Worm (Caenorhabditis elegans) whole organism, late embryonic: Measurements from ENCODE around the gene unc-82.

Experiments used
- C38D4.7 ChIP-seq: fragments of 200-800 bp; sonication (Bioruptor generic); optimal IDR thresholded peaks from 2 replicates; lab custom pipeline; 2018; ENCODE audit warnings: mild to moderate bottlenecking, missing genetic modification characterization, moderate library complexity, missing compliant biosample characterization
- K02D7.2 ChIP-seq: sonication (generic microtip); optimal IDR thresholded peaks from 2 replicates; lab custom pipeline; 2017; ENCODE audit warnings: mild to moderate bottlenecking, missing genetic modification characterization, missing compliant biosample characterization
- K09A11.1 ChIP-seq: sonication (generic microtip); optimal IDR thresholded peaks from 2 replicates; lab custom pipeline; 2017; ENCODE audit warnings: antibody characterized with exemption, mild to moderate bottlenecking, missing genetic modification characterization, missing compliant biosample characterization; ENCODE audit not compliant: insufficient read depth
- T23F11.4 ChIP-seq: fragments of 200-800 bp; sonication (Bioruptor generic); optimal IDR thresholded peaks from 2 replicates; lab custom pipeline; 2018; ENCODE audit warnings: mild to moderate bottlenecking, missing genetic modification characterization, missing compliant biosample characterization
- Y22D7AL.16 ChIP-seq: sonication (generic microtip); optimal IDR thresholded peaks from 2 replicates; lab custom pipeline; 2016; ENCODE audit warnings: missing genetic modification characterization, missing compliant biosample characterization
- ahr-1 ChIP-seq: sonication (generic microtip); optimal IDR thresholded peaks from 2 replicates; lab custom pipeline; 2016; ENCODE audit warnings: missing genetic modification characterization, missing compliant biosample characterization
- ceh-2 ChIP-seq: sonication (generic microtip); optimal IDR thresholded peaks from 2 replicates; lab custom pipeline; 2016; ENCODE audit warnings: missing genotype, missing genetic modification characterization, missing compliant biosample characterization
- ceh-24 ChIP-seq: sonication (generic microtip); optimal IDR thresholded peaks from 2 replicates; lab custom pipeline; 2016; ENCODE audit warnings: mild to moderate bottlenecking, missing genetic modification characterization, missing compliant biosample characterization
- ceh-31 ChIP-seq: sonication (generic microtip); optimal IDR thresholded peaks from 2 replicates; lab custom pipeline; 2016; ENCODE audit warnings: missing genetic modification characterization, missing compliant biosample characterization
- ceh-34 ChIP-seq: sonication (generic microtip); optimal IDR thresholded peaks from 2 replicates; lab custom pipeline; 2016; ENCODE audit warnings: mild to moderate bottlenecking, missing genetic modification characterization, missing compliant biosample characterization
- ceh-45 ChIP-seq: fragments of 200-800 bp; sonication (Bioruptor generic); IDR thresholded peaks from 2 replicates; pipeline ENCODE4 v1.3.6; 2022; ENCODE audit warnings: missing genetic modification reagents, missing genetic modification characterization, missing compliant biosample characterization
- ceh-48 ChIP-seq: sonication (generic microtip); optimal IDR thresholded peaks from 2 replicates; lab custom pipeline; 2016; ENCODE audit warnings: missing genetic modification characterization, inconsistent platforms, missing compliant biosample characterization
- ceh-6 ChIP-seq: fragments of 200-800 bp; sonication (Bioruptor generic); optimal IDR thresholded peaks from 2 replicates; lab custom pipeline; 2018; ENCODE audit warnings: mild to moderate bottlenecking, missing genetic modification characterization, missing compliant biosample characterization
- che-1 ChIP-seq: sonication (generic microtip); optimal IDR thresholded peaks from 2 replicates; lab custom pipeline; 2016; ENCODE audit warnings: mild to moderate bottlenecking, missing genetic modification characterization, missing compliant biosample characterization
- dmd-4 ChIP-seq: sonication (generic microtip); optimal IDR thresholded peaks from 2 replicates; lab custom pipeline; 2016; ENCODE audit warnings: borderline replicate concordance, missing genetic modification characterization, missing compliant biosample characterization
- dve-1 ChIP-seq: sonication (generic microtip); optimal IDR thresholded peaks from 2 replicates; lab custom pipeline; 2017; ENCODE audit warnings: antibody characterized with exemption, mild to moderate bottlenecking, missing genetic modification characterization, missing compliant biosample characterization
- fkh-10 ChIP-seq: fragments of 150-350 bp; optimal IDR thresholded peaks from 2 replicates; lab custom pipeline; 2014; ENCODE audit warnings: missing biosample characterization, missing genetic modification reagents, missing genetic modification characterization
- gmeb-2 ChIP-seq: sonication (generic microtip); optimal IDR thresholded peaks from 2 replicates; lab custom pipeline; 2016; ENCODE audit warnings: missing genetic modification characterization, inconsistent platforms, missing compliant biosample characterization
- hlh-13 ChIP-seq: fragments of 200-800 bp; sonication (Bioruptor generic); optimal IDR thresholded peaks from 2 replicates; lab custom pipeline; 2018; ENCODE audit warnings: mild to moderate bottlenecking, missing genetic modification characterization, missing compliant biosample characterization
- hlh-30 ChIP-seq: sonication (generic microtip); optimal IDR thresholded peaks from 2 replicates; lab custom pipeline; 2017; ENCODE audit warnings: antibody characterized with exemption, missing genetic modification characterization, missing compliant biosample characterization; ENCODE audit not compliant: insufficient read depth
- lim-6 ChIP-seq: sonication (generic microtip); optimal IDR thresholded peaks from 2 replicates; lab custom pipeline; 2016; ENCODE audit warnings: missing genetic modification characterization, missing compliant biosample characterization
- nfya-1 ChIP-seq: sonication (generic microtip); optimal IDR thresholded peaks from 2 replicates; lab custom pipeline; 2017; ENCODE audit warnings: missing genetic modification characterization, mild to moderate bottlenecking, missing compliant biosample characterization, antibody characterized with exemption, moderate library complexity
- odd-2 ChIP-seq: sonication (generic microtip); optimal IDR thresholded peaks from 2 replicates; lab custom pipeline; 2017; ENCODE audit warnings: antibody characterized with exemption, mild to moderate bottlenecking, missing genetic modification characterization, missing compliant biosample characterization
- pha-2 ChIP-seq: sonication (generic microtip); optimal IDR thresholded peaks from 2 replicates; lab custom pipeline; 2017; ENCODE audit warnings: mild to moderate bottlenecking, missing genetic modification characterization, missing compliant biosample characterization
- pha-4 ChIP-seq: fragments of 150-350 bp; optimal IDR thresholded peaks from 2 replicates; lab custom pipeline; 2018; ENCODE audit warnings: missing biosample characterization, missing genetic modification reagents, missing genetic modification characterization
- pqm-1 ChIP-seq: sonication (generic microtip); optimal IDR thresholded peaks from 2 replicates; lab custom pipeline; 2016; ENCODE audit warnings: missing genetic modification characterization, missing compliant biosample characterization
- ref-2 ChIP-seq: sonication (generic microtip); optimal IDR thresholded peaks from 2 replicates; lab custom pipeline; 2016; ENCODE audit warnings: missing genetic modification characterization, missing compliant biosample characterization
- sdc-2 ChIP-seq: sonication (generic microtip); optimal IDR thresholded peaks from 2 replicates; lab custom pipeline; 2016; ENCODE audit warnings: missing genotype, missing genetic modification characterization, missing compliant biosample characterization
- sox-2 ChIP-seq: fragments of 200-800 bp; sonication (Bioruptor generic); IDR thresholded peaks from 2 replicates; pipeline ENCODE4 v1.3.6; 2022; ENCODE audit warnings: missing genetic modification reagents, missing genetic modification characterization, missing compliant biosample characterization
- sox-4 ChIP-seq: sonication (generic microtip); optimal IDR thresholded peaks from 2 replicates; lab custom pipeline; 2017; ENCODE audit warnings: mild to moderate bottlenecking, missing genetic modification characterization, inconsistent platforms, missing compliant biosample characterization
- tbx-2 ChIP-seq: sonication (generic microtip); optimal IDR thresholded peaks from 2 replicates; lab custom pipeline; 2016; ENCODE audit warnings: missing genetic modification characterization, missing compliant biosample characterization
- unc-42 ChIP-seq: sonication (generic microtip); optimal IDR thresholded peaks from 2 replicates; lab custom pipeline; 2016; ENCODE audit warnings: missing genotype, missing genetic modification characterization, missing compliant biosample characterization
- zip-5 ChIP-seq: sonication (generic microtip); optimal IDR thresholded peaks from 2 replicates; lab custom pipeline; 2016; ENCODE audit warnings: missing genetic modification characterization, missing compliant biosample characterization
- ztf-16 ChIP-seq: sonication (generic microtip); optimal IDR thresholded peaks from 2 replicates; lab custom pipeline; 2017; ENCODE audit warnings: missing genetic modification characterization, missing compliant biosample characterization

unc-82 gene

ce11 chrIV:7407301-7407700 lies 17.0 kb upstream of the unc-82 start:
- TF ChIP-seq pha-4 (tag; lab: Kevin White, UChicago) (no peak), ceh-34 (no peak), unc-42 (peak; percentile 5)

ce11 chrIV:7413573-7413972 lies 10.7 kb upstream of the unc-82 start:
- TF ChIP-seq sdc-2 (tag; lab: Kevin White, UChicago) (no peak), hlh-30 (tag; lab: Kevin White, UChicago) (no peak), ref-2 (tag; lab: Kevin White, UChicago) (no peak), ceh-6 (no peak), K09A11.1 (tag; lab: Kevin White, UChicago) (no peak), dmd-4 (no peak), sox-4 (tag; lab: Kevin White, UChicago) (no peak), K02D7.2 (tag; lab: Kevin White, UChicago) (no peak), C38D4.7 (GFP tag; lab: Kevin White, UChicago) (no peak), ztf-16 (tag; lab: Kevin White, UChicago) (no peak), pha-2 (no peak), sox-2 (GFP tag; lab: Robert Waterston, UW) (no peak), ceh-48 (tag; lab: Kevin White, UChicago) (no peak), hlh-13 (GFP tag; lab: Kevin White, UChicago) (no peak), che-1 (tag; lab: Kevin White, UChicago) (no peak), lim-6 (tag; lab: Kevin White, UChicago) (no peak)

ce11 chrIV:7414163-7414562 lies 10.1 kb upstream of the unc-82 start:
- TF ChIP-seq T23F11.4 (GFP tag; lab: Kevin White, UChicago) = no peak
- peak; percentile 13 for TF ChIP-seq ceh-31 (tag; lab: Kevin White, UChicago)
- peak; percentile 79 for TF ChIP-seq unc-42

ce11 chrIV:7418818-7419217 lies 5.5 kb upstream of the unc-82 start, which contains the start of gene B0496.6:
Gene B0496.6 (plus strand): TSS chrIV:7419118.
- TF ChIP-seq ceh-6 (no peak), ceh-45 (GFP tag; lab: Robert Waterston, UW) (no peak), dve-1 (tag; lab: Kevin White, UChicago) (no peak), sdc-2 (tag; lab: Kevin White, UChicago) (no peak), ahr-1 (no peak), nfya-1 (tag; lab: Kevin White, UChicago) (no peak), K09A11.1 (tag; lab: Kevin White, UChicago) (no peak), tbx-2 (no peak), pha-2 (no peak), zip-5 (tag; lab: Kevin White, UChicago) (no peak), pqm-1 (tag; lab: Kevin White, UChicago) (no peak), gmeb-2 (tag; lab: Kevin White, UChicago) (no peak), Y22D7AL.16 (no peak), hlh-13 (GFP tag; lab: Kevin White, UChicago) (no peak), ceh-24 (tag; lab: Kevin White, UChicago) (no peak), fkh-10 (no peak), ceh-2 (tag; lab: Kevin White, UChicago) (no peak), lim-6 (tag; lab: Kevin White, UChicago) (no peak)

ce11 chrIV:7420913-7421312 lies 3.4 kb upstream of the unc-82 start, which contains the start of gene srtx-1:
Gene srtx-1 (plus strand): TSS chrIV:7421213.
- TF ChIP-seq ahr-1 (no peak), odd-2 (no peak)
